Fruit fly (Drosophila melanogaster) whole organism, wandering third instar larva: Measurements from ENCODE around the gene Tnks.

Experiments
- Dfd ChIP-seq: fragments of >200 bp; optimal IDR thresholded peaks from 2 replicates; lab custom pipeline; 2017; ENCODE audit warnings: missing biosample characterization, missing genetic modification characterization
- Myc ChIP-seq: fragments of >200 bp; optimal IDR thresholded peaks from 2 replicates; lab custom pipeline; 2017
- N ChIP-seq: fragments of >200 bp; optimal IDR thresholded peaks from 2 replicates; lab custom pipeline; 2018; ENCODE audit warnings: missing biosample characterization, missing external identifiers, missing genetic modification characterization
- OdsH ChIP-seq: fragments of 200-800 bp; sonication (Bioruptor generic); optimal IDR thresholded peaks from 2 replicates; lab custom pipeline; 2016; ENCODE audit warnings: missing biosample characterization, mild to moderate bottlenecking, missing genetic modification characterization
- fru ChIP-seq: fragments of 200-800 bp; sonication (Bioruptor generic); optimal IDR thresholded peaks from 3 replicates; lab custom pipeline; 2016; ENCODE audit warnings: missing biosample characterization, mild to moderate bottlenecking, missing genetic modification characterization
- pan ChIP-seq: fragments of >200 bp; optimal IDR thresholded peaks from 2 replicates; lab custom pipeline; 2017
- psq ChIP-seq: fragments of 200-800 bp; sonication (Bioruptor generic); optimal IDR thresholded peaks from 3 replicates; lab custom pipeline; 2017; ENCODE audit warnings: missing biosample characterization, mild to moderate bottlenecking, missing genetic modification characterization, moderate library complexity

DNA sequence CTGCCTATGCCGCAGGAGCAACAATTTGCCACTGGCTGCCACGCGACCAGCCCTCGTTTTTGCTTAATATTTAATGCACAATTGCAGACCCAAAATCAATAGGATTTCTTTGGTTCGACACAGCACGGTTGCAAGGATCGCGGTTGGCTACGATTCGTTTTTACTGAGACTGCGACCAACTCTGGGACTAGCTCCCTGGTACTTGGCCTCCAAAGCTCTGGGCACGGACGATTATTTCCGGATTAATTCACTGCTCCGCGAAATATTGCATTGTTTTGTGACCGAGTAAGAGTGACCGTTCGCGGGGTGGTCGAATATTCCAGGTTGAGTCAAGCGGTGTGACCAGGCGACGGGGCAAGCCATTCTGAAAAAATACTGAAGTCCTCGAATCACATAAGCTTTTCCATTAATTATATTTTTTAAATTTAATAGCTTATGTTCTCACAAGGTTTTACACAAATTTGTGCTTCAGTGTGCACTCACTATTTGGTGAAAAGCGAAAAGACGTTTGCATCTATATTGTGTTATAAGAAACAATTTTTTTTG, at the start of gene Tnks:
- TF ChIP-seq OdsH (GFP tag; lab: Kevin White, UChicago), result no peak
- no peak for TF ChIP-seq Dfd (GFP tag; lab: Kevin White, UChicago)
- no peak for TF ChIP-seq N (GFP tag; lab: Kevin White, UChicago)
- no peak for TF ChIP-seq pan (lab: Kevin White, UChicago)
- no peak for TF ChIP-seq Myc (lab: Kevin White, UChicago)
- no peak for TF ChIP-seq psq (GFP tag; lab: Kevin White, UChicago)
- TF ChIP-seq fru (GFP tag; lab: Kevin White, UChicago), result no peak
